Fruit fly (Drosophila melanogaster) whole organism, embryonic: Measurements from ENCODE around the gene CG5853.

Experiments used
- C15 ChIP-seq: fragments of 200-800 bp; sonication (Bioruptor generic); IDR thresholded peaks from 3 replicates; pipeline ENCODE4 v1.3.6; 2022; ENCODE audit warnings: missing biosample characterization, missing genetic modification characterization
- CG10431 ChIP-seq: fragments of 200-800 bp; sonication (Bioruptor generic); optimal IDR thresholded peaks from 3 replicates; lab custom pipeline; 2018; ENCODE audit warnings: missing biosample characterization, mild to moderate bottlenecking, missing genetic modification characterization
- CG10462 ChIP-seq: fragments of 200-800 bp; sonication (Bioruptor generic); optimal IDR thresholded peaks from 2 replicates; lab custom pipeline; 2016; ENCODE audit warnings: missing biosample characterization, missing genetic modification characterization
- CG12659 ChIP-seq: fragments of 200-800 bp; sonication (Bioruptor generic); optimal IDR thresholded peaks from 3 replicates; lab custom pipeline; 2017; ENCODE audit warnings: mild to moderate bottlenecking, missing biosample characterization, missing genetic modification reagents, missing genetic modification characterization
- CG13424 ChIP-seq: fragments of 200-800 bp; sonication (Bioruptor generic); optimal IDR thresholded peaks from 2 replicates; lab custom pipeline; 2019; ENCODE audit warnings: missing biosample characterization, mild to moderate bottlenecking, missing genetic modification characterization, moderate library complexity
- CG2116 ChIP-seq: fragments of 200-800 bp; sonication (Bioruptor generic); optimal IDR thresholded peaks from 3 replicates; lab custom pipeline; 2018; ENCODE audit warnings: missing biosample characterization, mild to moderate bottlenecking, missing genetic modification characterization
- CG2678 ChIP-seq: fragments of 200-800 bp; sonication (Bioruptor generic); optimal IDR thresholded peaks from 3 replicates; lab custom pipeline; 2019; ENCODE audit warnings: missing biosample characterization, mild to moderate bottlenecking, missing genetic modification characterization, moderate library complexity
- CG3847 ChIP-seq: fragments of 200-800 bp; sonication (Bioruptor generic); IDR thresholded peaks from 2 replicates; pipeline ENCODE4 v1.3.6; 2022; ENCODE audit warnings: missing biosample characterization, missing genetic modification characterization
- CG43689 ChIP-seq: fragments of 200-800 bp; sonication (Bioruptor generic); IDR thresholded peaks from 2 replicates; pipeline ENCODE4 v1.3.6; 2022; ENCODE audit warnings: missing biosample characterization, missing genetic modification characterization
- CG7556 ChIP-seq: fragments of 200-800 bp; sonication (Bioruptor generic); optimal IDR thresholded peaks from 2 replicates; lab custom pipeline; 2017; ENCODE audit warnings: missing biosample characterization, mild to moderate bottlenecking, missing genetic modification characterization
- CG9797 ChIP-seq: fragments of 200-800 bp; sonication (Bioruptor generic); optimal IDR thresholded peaks from 3 replicates; lab custom pipeline; 2018; ENCODE audit warnings: missing biosample characterization, mild to moderate bottlenecking, missing genetic modification characterization
- CG9817 ChIP-seq: fragments of 200-800 bp; sonication (Bioruptor generic); optimal IDR thresholded peaks from 2 replicates; lab custom pipeline; 2018; ENCODE audit warnings: missing biosample characterization, mild to moderate bottlenecking, missing genetic modification characterization, moderate library complexity
- CTCF ChIP-seq: fragments of 200-800 bp; sonication (Bioruptor generic); optimal IDR thresholded peaks from 2 replicates; lab custom pipeline; 2017; ENCODE audit warnings: missing biosample characterization, mild to moderate bottlenecking, missing genetic modification characterization, moderate library complexity
- D ChIP-seq, 2 experiments: fragments of 200-800 bp in 1 of 2; fragments of >200 bp in 1 of 2; sonication (Bioruptor generic) in 1 of 2; optimal IDR thresholded peaks; 2 replicates in 1 of 2; 3 replicates in 1 of 2; lab custom pipeline; 2017; ENCODE audit warnings: mild to moderate bottlenecking in 1 of 2, missing biosample characterization in 1 of 2, missing genetic modification characterization in 1 of 2, missing genetic modification reagents in 1 of 2
- Doc3 ChIP-seq: fragments of 200-800 bp; sonication (Bioruptor generic); IDR thresholded peaks from 3 replicates; pipeline ENCODE4 v1.3.6; 2022; ENCODE audit warnings: missing biosample characterization, missing genetic modification characterization; ENCODE audit not compliant: partially characterized antibody
- Dp ChIP-seq: fragments of 200-800 bp; sonication (Bioruptor generic); optimal IDR thresholded peaks from 2 replicates; lab custom pipeline; 2018; ENCODE audit warnings: missing biosample characterization, mild to moderate bottlenecking, missing genetic modification characterization, moderate library complexity
- Drgx ChIP-seq: fragments of 200-800 bp; sonication (Bioruptor generic); IDR thresholded peaks from 2 replicates; pipeline ENCODE4 v1.3.6; 2022; ENCODE audit warnings: missing biosample characterization, missing genetic modification characterization
- E2f2 ChIP-seq: fragments of 200-800 bp; sonication (Bioruptor generic); IDR thresholded peaks from 2 replicates; pipeline ENCODE4 v1.3.6; 2022; ENCODE audit warnings: missing biosample characterization, missing genetic modification characterization
- Eip74EF ChIP-seq, 2 experiments: fragments of 200-800 bp in 1 of 2; fragments of >200 bp in 1 of 2; sonication (Bioruptor generic) in 1 of 2; optimal IDR thresholded peaks; 2 replicates each; lab custom pipeline; 2017 to 2019; ENCODE audit warnings: missing biosample characterization in 2 of 2, missing genetic modification characterization in 2 of 2, mild to moderate bottlenecking in 1 of 2, moderate library complexity in 1 of 2
- Fer1 ChIP-seq: fragments of 200-800 bp; sonication (Bioruptor generic); optimal IDR thresholded peaks from 2 replicates; lab custom pipeline; 2017; ENCODE audit warnings: missing biosample characterization, mild to moderate bottlenecking, missing genetic modification characterization
- GATAe ChIP-seq: fragments of 200-800 bp; sonication (Bioruptor generic); conservative IDR thresholded peaks from 2 replicates; pipeline ENCODE4 v1.3.6; 2022; ENCODE audit warnings: missing biosample characterization, missing genetic modification characterization
- HLH3B ChIP-seq: fragments of 200-800 bp; sonication (Bioruptor generic); IDR thresholded peaks from 2 replicates; pipeline ENCODE4 v1.3.6; 2022; ENCODE audit warnings: missing biosample characterization, missing genetic modification characterization
- Hey ChIP-seq: fragments of 200-800 bp; sonication (Bioruptor generic); optimal IDR thresholded peaks from 3 replicates; lab custom pipeline; 2018; ENCODE audit warnings: missing biosample characterization, mild to moderate bottlenecking, missing genetic modification characterization
- Hmr ChIP-seq: fragments of 200-800 bp; sonication (Bioruptor generic); optimal IDR thresholded peaks from 3 replicates; lab custom pipeline; 2017; ENCODE audit warnings: mild to moderate bottlenecking, missing biosample characterization, missing genetic modification reagents, missing genetic modification characterization
- Lim3 ChIP-seq: fragments of 200-800 bp; sonication (Bioruptor generic); IDR thresholded peaks from 2 replicates; pipeline ENCODE4 v1.3.6; 2022; ENCODE audit warnings: missing biosample characterization, missing genetic modification characterization
- Mes4 ChIP-seq: fragments of 200-800 bp; sonication (Bioruptor generic); optimal IDR thresholded peaks from 2 replicates; lab custom pipeline; 2016; ENCODE audit warnings: missing biosample characterization, missing genetic modification characterization
- Sox102F ChIP-seq: fragments of 200-800 bp; sonication (Bioruptor generic); optimal IDR thresholded peaks from 2 replicates; lab custom pipeline; 2018; ENCODE audit warnings: missing biosample characterization, mild to moderate bottlenecking, missing genetic modification characterization, moderate library complexity
- Sry-β ChIP-seq: fragments of 200-800 bp; sonication (Bioruptor generic); optimal IDR thresholded peaks from 2 replicates; lab custom pipeline; 2018; ENCODE audit warnings: missing biosample characterization, mild to moderate bottlenecking, missing genetic modification characterization, moderate library complexity
- Sry-δ ChIP-seq: fragments of 200-800 bp; sonication (Bioruptor generic); optimal IDR thresholded peaks from 2 replicates; lab custom pipeline; 2016; ENCODE audit warnings: missing biosample characterization, missing genetic modification characterization
- Trl ChIP-seq, 3 experiments: fragments of >200 bp in 2 of 3; fragments of 200-800 bp in 1 of 3; sonication (Bioruptor generic) in 1 of 3; optimal IDR thresholded peaks; 2 replicates in 1 of 3; 3 replicates in 2 of 3; lab custom pipeline; 2016 to 2017; ENCODE audit warnings: missing biosample characterization in 1 of 3, missing genetic modification characterization in 1 of 3
- al ChIP-seq: fragments of 200-800 bp; sonication (Bioruptor generic); IDR thresholded peaks from 2 replicates; pipeline ENCODE4 v1.3.6; 2022; ENCODE audit warnings: missing biosample characterization, missing genetic modification characterization
- chm ChIP-seq: fragments of 200-800 bp; sonication (Bioruptor generic); IDR thresholded peaks from 2 replicates; pipeline ENCODE4 v1.3.6; 2022; ENCODE audit warnings: missing biosample characterization, missing genetic modification characterization
- ci ChIP-seq: fragments of 200-800 bp; sonication (Bioruptor generic); IDR thresholded peaks from 3 replicates; pipeline ENCODE4 v1.3.6; 2022; ENCODE audit warnings: missing biosample characterization, missing genetic modification characterization
- crol ChIP-seq: fragments of 200-800 bp; sonication (Bioruptor generic); IDR thresholded peaks from 2 replicates; pipeline ENCODE4 v1.3.6; 2022; ENCODE audit warnings: missing biosample characterization, missing genetic modification characterization
- fd3F ChIP-seq: fragments of 200-800 bp; sonication (Bioruptor generic); optimal IDR thresholded peaks from 2 replicates; lab custom pipeline; 2018; ENCODE audit warnings: missing biosample characterization, mild to moderate bottlenecking, missing genetic modification characterization, moderate library complexity
- ftz-f1 ChIP-seq: fragments of 200-800 bp; sonication (Bioruptor generic); optimal IDR thresholded peaks from 2 replicates; lab custom pipeline; 2016; ENCODE audit warnings: missing biosample characterization, missing genetic modification characterization
- gcm ChIP-seq: fragments of 200-800 bp; sonication (Bioruptor generic); optimal IDR thresholded peaks from 2 replicates; lab custom pipeline; 2019; ENCODE audit warnings: missing biosample characterization, mild to moderate bottlenecking, missing genetic modification characterization, moderate library complexity
- gem ChIP-seq: fragments of 200-800 bp; sonication (Bioruptor generic); optimal IDR thresholded peaks from 2 replicates; lab custom pipeline; 2019; ENCODE audit warnings: missing biosample characterization, mild to moderate bottlenecking, missing genetic modification characterization, moderate library complexity
- grn ChIP-seq: fragments of 200-800 bp; sonication (Bioruptor generic); optimal IDR thresholded peaks from 3 replicates; lab custom pipeline; 2017; ENCODE audit warnings: missing biosample characterization, missing genetic modification characterization
- hkb ChIP-seq, 2 experiments: fragments of 200-800 bp in 1 of 2; fragments of >200 bp in 1 of 2; sonication (Bioruptor generic) in 1 of 2; IDR thresholded peaks in 1 of 2; optimal IDR thresholded peaks in 1 of 2; 2 replicates each; pipeline versions ENCODE4 v1.3.6 to Lab custom; 2017 to 2022; ENCODE audit warnings: missing biosample characterization in 1 of 2, missing genetic modification characterization in 1 of 2
- ind ChIP-seq: fragments of 200-800 bp; sonication (Bioruptor generic); optimal IDR thresholded peaks from 3 replicates; lab custom pipeline; 2016; ENCODE audit warnings: missing biosample characterization, missing genetic modification characterization
- jigr1 ChIP-seq: fragments of 200-800 bp; sonication (Bioruptor generic); IDR thresholded peaks from 3 replicates; pipeline ENCODE4 v1.3.6; 2022; ENCODE audit warnings: missing biosample characterization, missing genetic modification characterization
- ken ChIP-seq: fragments of 200-800 bp; sonication (Bioruptor generic); IDR thresholded peaks from 3 replicates; pipeline ENCODE4 v1.3.6; 2022; ENCODE audit warnings: missing biosample characterization, missing genetic modification characterization
- lilli ChIP-seq: fragments of 200-800 bp; sonication (Bioruptor generic); optimal IDR thresholded peaks from 3 replicates; lab custom pipeline; 2016; ENCODE audit warnings: missing biosample characterization, missing genetic modification characterization
- pho ChIP-seq: fragments of 200-800 bp; sonication (Bioruptor generic); optimal IDR thresholded peaks from 2 replicates; lab custom pipeline; 2016; ENCODE audit warnings: missing biosample characterization, missing genetic modification characterization
- row ChIP-seq: fragments of 200-800 bp; sonication (Bioruptor generic); IDR thresholded peaks from 3 replicates; pipeline ENCODE4 v1.3.6; 2022; ENCODE audit warnings: missing biosample characterization, missing genetic modification characterization
- so ChIP-seq: fragments of 200-800 bp; sonication (Bioruptor generic); IDR thresholded peaks from 3 replicates; pipeline ENCODE4 v1.3.6; 2022; ENCODE audit warnings: missing biosample characterization, missing genetic modification characterization
- sug ChIP-seq: fragments of 200-800 bp; optimal IDR thresholded peaks from 2 replicates; lab custom pipeline; 2019; ENCODE audit warnings: missing biosample characterization, mild to moderate bottlenecking, missing genetic modification characterization, moderate library complexity
- tin ChIP-seq: fragments of 200-800 bp; sonication (Bioruptor generic); optimal IDR thresholded peaks from 3 replicates; lab custom pipeline; 2016; ENCODE audit warnings: missing biosample characterization, missing genetic modification characterization
- zen ChIP-seq: fragments of 200-800 bp; sonication (Bioruptor generic); optimal IDR thresholded peaks from 3 replicates; lab custom pipeline; 2018; ENCODE audit warnings: missing biosample characterization, mild to moderate bottlenecking, missing genetic modification characterization, moderate library complexity

The CG5853 gene

DNA sequence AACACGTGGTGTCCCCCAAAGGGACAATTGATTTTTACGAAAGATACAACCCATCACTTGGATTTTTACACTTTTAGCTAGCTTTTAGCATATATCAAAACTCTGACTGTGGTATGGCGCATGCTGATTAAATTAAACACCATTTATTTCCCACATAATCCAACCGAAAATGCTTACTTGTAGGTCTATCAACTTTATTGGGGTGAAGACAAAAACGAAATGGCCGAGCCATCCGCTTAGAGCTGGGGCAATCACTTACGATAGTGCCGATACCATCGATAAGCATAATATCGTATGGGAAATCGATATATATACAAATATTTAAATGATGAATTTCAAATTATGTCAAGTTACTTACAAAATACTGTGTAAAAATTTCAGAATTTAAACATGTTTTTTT lies 50.2 kb downstream of the CG5853 start, which contains the start of gene RpS2 (continued):
- TF ChIP-seq Sox102F (GFP tag; lab: Kevin White, UChicago), result no peak
- TF ChIP-seq jigr1, result peak; percentile 18; the same call in 1 of the 3 replicates
- TF ChIP-seq grn, result peak; percentile 37
- TF ChIP-seq hkb (optimal IDR thresholded peaks at IDR 0.05; lab: Kevin White, UChicago), result no peak
- TF ChIP-seq hkb (GFP tag; IDR thresholded peaks at IDR 0.05; lab: Robert Waterston, UW), result peak; percentile 22; the same call in 1 of the 2 replicates
- peak; percentile 30 for TF ChIP-seq gem (tag; lab: Kevin White, UChicago)
- TF ChIP-seq Lim3 (GFP tag; lab: Robert Waterston, UW), result no peak
- no peak for TF ChIP-seq CG10462 (GFP tag; lab: Kevin White, UChicago)
- TF ChIP-seq E2f2, result peak; percentile 84
- TF ChIP-seq Trl (optimal IDR thresholded peaks at IDR 0.05; lab: Kevin White, UChicago), result no peak
- TF ChIP-seq Trl (GFP tag; optimal IDR thresholded peaks at IDR 0.05; lab: Kevin White, UChicago), result peak; percentile 11
- peak; percentile 34 for TF ChIP-seq CG9797 (GFP tag; lab: Kevin White, UChicago)
- TF ChIP-seq fd3F (GFP tag; lab: Kevin White, UChicago), result no peak
- TF ChIP-seq D (optimal IDR thresholded peaks at IDR 0.05; lab: Kevin White, UChicago), result no peak
- TF ChIP-seq D (GFP tag; optimal IDR thresholded peaks at IDR 0.05; lab: Kevin White, UChicago), result peak; percentile 16
- TF ChIP-seq HLH3B (GFP tag; lab: Robert Waterston, UW), result 0 out of 2 replicates have a peak, but pooled peaks have one; percentile 17
- peak; percentile 30 for TF ChIP-seq CTCF (GFP tag; lab: Kevin White, UChicago)
- TF ChIP-seq ken, result no peak
- peak in 1 of 2 experiments; percentile 11 for TF ChIP-seq Eip74EF (GFP tag; optimal IDR thresholded peaks at IDR 0.05; lab: Kevin White, UChicago)
- no peak for TF ChIP-seq crol
- TF ChIP-seq CG2116 (GFP tag; lab: Kevin White, UChicago), result peak; percentile 94
- TF ChIP-seq CG10431 (GFP tag; lab: Kevin White, UChicago), result no peak
- peak; percentile 42 for TF ChIP-seq CG2678 (tag; lab: Kevin White, UChicago)
- TF ChIP-seq ci, result peak; percentile 69; the same call in 2 of the 3 replicates
- TF ChIP-seq pho (GFP tag; lab: Kevin White, UChicago), result peak; percentile 31
- TF ChIP-seq Hmr (GFP tag; lab: Kevin White, UChicago), result peak; percentile 85
- TF ChIP-seq zen (tag; lab: Kevin White, UChicago), result peak; percentile 3
- no peak for TF ChIP-seq Hey (tag; lab: Kevin White, UChicago)
- TF ChIP-seq CG3847, result peak; percentile 43
- TF ChIP-seq sug (tag; lab: Kevin White, UChicago), result peak; percentile 26
- TF ChIP-seq ind (GFP tag; lab: Kevin White, UChicago), result no peak
- peak; percentile 99 for TF ChIP-seq Doc3 (GFP tag; lab: Robert Waterston, UW)
- peak; percentile 82 for TF ChIP-seq CG12659 (GFP tag; lab: Kevin White, UChicago)
- peak; percentile 68 for TF ChIP-seq Dp (GFP tag; lab: Kevin White, UChicago)
- no peak for TF ChIP-seq so (GFP tag; lab: Robert Waterston, UW)
- 0 out of 2 replicates have a peak, but pooled peaks have one; percentile 16 for TF ChIP-seq al
- TF ChIP-seq gcm (GFP tag; lab: Kevin White, UChicago), result peak; percentile 53
- TF ChIP-seq lilli (GFP tag; lab: Kevin White, UChicago), result peak; percentile 54
- TF ChIP-seq CG13424 (tag; lab: Kevin White, UChicago), result peak; percentile 15
- TF ChIP-seq Mes4 (GFP tag; lab: Kevin White, UChicago), result peak; percentile 23
- no peak for TF ChIP-seq Drgx (GFP tag; lab: Robert Waterston, UW)
- TF ChIP-seq Fer1, result peak; percentile 52
- TF ChIP-seq CG7556 (GFP tag; lab: Kevin White, UChicago), result no peak
- no peak for TF ChIP-seq C15 (GFP tag; lab: Robert Waterston, UW)
- TF ChIP-seq Sry-δ (GFP tag; lab: Kevin White, UChicago), result peak; percentile 90
- TF ChIP-seq CG43689 (GFP tag; lab: Robert Waterston, UW), result no peak
- TF ChIP-seq CG9817 (tag; lab: Kevin White, UChicago), result peak; percentile 23
- TF ChIP-seq ftz-f1 (GFP tag; lab: Kevin White, UChicago), result peak; percentile 12
- peak; percentile 83 for TF ChIP-seq row
- no peak for TF ChIP-seq tin (GFP tag; lab: Kevin White, UChicago)
- no peak for TF ChIP-seq GATAe
- TF ChIP-seq chm (GFP tag; lab: Robert Waterston, UW), result peak; percentile 87
- peak; percentile 59 for TF ChIP-seq Sry-β
